Worm (Caenorhabditis elegans): ENCODE measurements around the gene fbxa-108.

DNA sequence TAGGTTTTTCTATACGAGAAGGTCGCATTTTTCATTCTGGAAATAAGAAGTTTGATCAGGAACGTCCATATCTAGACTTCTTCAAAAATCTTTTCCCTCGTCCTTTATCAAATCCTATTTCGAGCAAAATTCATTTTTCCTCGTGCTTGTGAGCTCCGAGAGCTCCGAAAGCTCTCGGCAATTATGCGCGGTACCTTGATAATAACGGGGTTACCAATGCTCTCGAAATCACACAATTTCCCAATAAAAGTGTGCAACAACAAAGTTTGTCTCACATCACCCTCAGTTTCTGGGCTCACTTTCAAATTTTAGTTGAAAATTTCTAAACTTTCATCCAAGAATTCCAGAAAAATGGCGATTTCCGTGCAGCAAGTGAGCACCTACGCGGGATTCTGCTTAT is 9.3 kb upstream of the fbxa-108 start, which contains the start of gene str-89:
- no peak for TF ChIP-seq elt-1 (tag; optimal IDR thresholded peaks at IDR 0.05)
- no peak for TF ChIP-seq unc-62 (GFP tag; optimal IDR thresholded peaks at IDR 0.05)
- TF ChIP-seq ama-1 (optimal IDR thresholded peaks at IDR 0.05), result no peak
- TF ChIP-seq unc-55 (GFP tag; optimal IDR thresholded peaks at IDR 0.05), result no peak
- no peak for TF ChIP-seq F13H6.1 (tag; optimal IDR thresholded peaks at IDR 0.05)
- TF ChIP-seq lin-39 (tag; optimal IDR thresholded peaks at IDR 0.05), result no peak
- TF ChIP-seq mab-5 (tag; optimal IDR thresholded peaks at IDR 0.05), result no peak
- no peak for TF ChIP-seq R02D3.7 (tag; optimal IDR thresholded peaks at IDR 0.05)
- TF ChIP-seq ztf-4 (tag; optimal IDR thresholded peaks at IDR 0.05), result no peak
- no peak for TF ChIP-seq snpc-4 (tag; optimal IDR thresholded peaks at IDR 0.05)
- no peak for TF ChIP-seq sma-3 (GFP tag; optimal IDR thresholded peaks at IDR 0.05)
- TF ChIP-seq ztf-11 (tag; optimal IDR thresholded peaks at IDR 0.05), result no peak

Data from whole organism, L2 larva.